Fruit fly (Drosophila melanogaster): ENCODE data around the gene rtet.
A peak's percentile ranks its signal among the peaks of the same experiment; 100 is the strongest.

DNA sequence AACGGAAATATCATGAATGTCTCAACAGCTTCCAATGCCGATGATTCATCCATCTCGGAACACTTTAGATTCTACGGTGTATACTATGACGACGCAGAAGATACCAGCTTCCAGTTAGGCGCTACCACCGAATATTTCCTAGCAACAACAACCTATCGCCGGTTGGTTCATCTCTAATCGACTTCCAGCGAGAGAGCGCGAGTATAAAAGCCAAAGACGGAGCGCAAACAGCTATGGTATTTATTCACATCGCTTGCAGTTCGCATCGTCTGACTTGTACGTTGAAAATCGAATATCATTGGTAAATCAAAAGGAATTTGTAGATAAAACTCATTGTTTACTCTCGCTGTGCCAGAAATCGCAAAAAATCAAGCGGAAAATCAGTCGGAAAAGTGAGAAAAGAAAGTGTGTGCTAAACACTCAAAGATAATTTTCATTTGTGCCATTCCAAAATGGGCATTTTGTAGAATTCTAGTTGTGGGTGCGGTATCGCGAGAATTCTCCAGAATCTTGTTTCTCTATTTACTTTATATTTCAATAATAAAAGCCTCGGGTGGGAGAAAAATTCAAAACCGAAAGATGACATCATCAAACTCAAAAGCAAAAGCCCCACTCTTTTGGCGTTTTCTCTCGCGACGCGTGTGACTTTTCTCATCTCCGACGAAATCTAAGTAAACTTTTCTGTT, 43.1 kb upstream of the rtet start, which contains the start of gene AnxB9:
- TF ChIP-seq net (GFP tag; optimal IDR thresholded peaks at IDR 0.05) (no peak), CG16779 (tag; optimal IDR thresholded peaks at IDR 0.05) (peak; percentile 65), lz (GFP tag; optimal IDR thresholded peaks at IDR 0.05) (peak; percentile 0), OdsH (GFP tag; optimal IDR thresholded peaks at IDR 0.05) (peak; percentile 3), achi (GFP tag; optimal IDR thresholded peaks at IDR 0.05) (peak; percentile 36), topi (GFP tag; optimal IDR thresholded peaks at IDR 0.05) (peak; percentile 27), esn (GFP tag; optimal IDR thresholded peaks at IDR 0.05) (peak; percentile 60), Eip78C (GFP tag) (peak; percentile 84), Eip75B (GFP tag; optimal IDR thresholded peaks at IDR 0.05) (peak; percentile 22), Lpt (GFP tag; optimal IDR thresholded peaks at IDR 0.05) (no peak), Ets21C (GFP tag; optimal IDR thresholded peaks at IDR 0.05) (no peak), Sox102F (GFP tag; optimal IDR thresholded peaks at IDR 0.05) (no peak), CG11902 (GFP tag; optimal IDR thresholded peaks at IDR 0.05) (no peak)
